Worm (Caenorhabditis elegans) whole organism, young adult: ENCODE data around the gene irld-4.

Experiments used
- aptf-3 ChIP-seq: fragments of 200-800 bp; sonication (Bioruptor generic); IDR thresholded peaks from 2 replicates; pipeline ENCODE4 v1.3.6; 2022; ENCODE audit warnings: missing genetic modification characterization, missing compliant biosample characterization
- egrh-3 ChIP-seq: fragments of 200-800 bp; sonication (Bioruptor generic); IDR thresholded peaks from 2 replicates; pipeline ENCODE4 v1.3.6; 2022; ENCODE audit warnings: missing genetic modification reagents, missing genetic modification characterization, missing compliant biosample characterization
- nfya-2 ChIP-seq: fragments of 200-800 bp; sonication (Bioruptor generic); IDR thresholded peaks from 2 replicates; pipeline ENCODE4 v1.3.6; 2022; ENCODE audit warnings: missing genetic modification reagents, missing genetic modification characterization, missing compliant biosample characterization
- rpc-1 ChIP-seq, 2 experiments: fragments of 150-350 bp in 1 of 2; sonication (generic microtip) in 1 of 2; optimal IDR thresholded peaks; 2 replicates each; lab custom pipeline; 2014 to 2018; ENCODE audit warnings: missing biosample characterization in 1 of 2, missing genetic modification characterization in 1 of 2, missing genetic modification reagents in 1 of 2, missing genotype in 1 of 2
- snpc-1.1 ChIP-seq: sonication (generic microtip); optimal IDR thresholded peaks from 2 replicates; lab custom pipeline; 2017; ENCODE audit warnings: missing genetic modification characterization, mild to moderate bottlenecking, missing compliant biosample characterization, antibody characterized with exemption, moderate library complexity, missing genotype, missing genetic modification reagents; ENCODE audit not compliant: insufficient read depth
- snpc-4 ChIP-seq, 5 experiments: fragments of 150-350 bp in 1 of 5; sonication (generic microtip) in 4 of 5; optimal IDR thresholded peaks; 2 replicates each; lab custom pipeline; 2014 to 2018; ENCODE audit warnings: missing genetic modification characterization in 5 of 5, missing biosample characterization in 3 of 5, antibody characterized with exemption in 2 of 5, mild to moderate bottlenecking in 2 of 5, missing compliant biosample characterization in 2 of 5, missing genotype in 2 of 5, moderate library complexity in 2 of 5, missing genetic modification reagents in 1 of 5

DNA sequence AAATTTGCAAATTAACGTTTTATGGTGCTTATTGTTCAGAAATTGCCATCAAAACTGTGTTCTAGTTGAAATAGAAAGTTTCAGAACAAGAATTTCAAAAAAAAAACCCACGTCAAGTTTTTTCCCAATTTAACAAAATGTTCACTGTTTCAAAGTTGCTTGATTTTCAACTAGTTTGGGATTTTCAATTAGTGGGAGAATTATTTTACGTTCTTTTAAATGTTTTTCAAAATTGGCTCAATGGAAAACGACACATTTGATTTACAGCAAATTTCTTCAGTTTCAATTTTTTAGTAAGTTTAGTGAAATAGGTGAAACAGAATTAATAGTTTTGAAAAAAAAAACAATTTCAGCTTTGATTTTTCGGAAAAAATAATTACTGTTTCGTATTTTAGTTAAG, 24.3 kb upstream of the irld-4 start:
- no peak for TF ChIP-seq snpc-4 (GFP tag; optimal IDR thresholded peaks at IDR 0.05; lab: Kevin White, UChicago)
- peak in 1 of 4 experiments; percentile 55 for TF ChIP-seq snpc-4 (tag; optimal IDR thresholded peaks at IDR 0.05; lab: Kevin White, UChicago)
- TF ChIP-seq egrh-3 (GFP tag; lab: Robert Waterston, UW), result no peak
- TF ChIP-seq aptf-3 (GFP tag; lab: Robert Waterston, UW), result no peak
- no peak for TF ChIP-seq snpc-1.1
- TF ChIP-seq nfya-2 (GFP tag; lab: Robert Waterston, UW), result no peak
- TF ChIP-seq rpc-1 (optimal IDR thresholded peaks at IDR 0.05; lab: Kevin White, UChicago), result no peak
- no peak for TF ChIP-seq rpc-1 (tag; optimal IDR thresholded peaks at IDR 0.05; lab: Kevin White, UChicago)
